Worm (Caenorhabditis elegans) whole organism, young adult: ENCODE measurements around the gene srw-41.

ENCODE experiments used
- D2030.7 ChIP-seq: fragments of 200-800 bp; sonication (Bioruptor generic); IDR thresholded peaks from 2 replicates; pipeline ENCODE4 v1.3.6; 2022; ENCODE audit warnings: missing genetic modification reagents, missing genetic modification characterization, missing compliant biosample characterization
- Y56A3A.18 ChIP-seq: fragments of 200-800 bp; sonication (Bioruptor generic); IDR thresholded peaks from 2 replicates; pipeline ENCODE4 v1.3.6; 2022; ENCODE audit warnings: missing genetic modification reagents, missing genetic modification characterization, missing compliant biosample characterization
- ama-1 ChIP-seq, 3 experiments: fragments of 150-350 bp in 1 of 3; sonication (generic microtip) in 2 of 3; optimal IDR thresholded peaks; 2 replicates each; lab custom pipeline; 2014 to 2018; ENCODE audit warnings: missing biosample characterization in 2 of 3, missing genetic modification characterization in 2 of 3, missing genetic modification reagents in 2 of 3
- cebp-1 ChIP-seq, 2 experiments: fragments of 200-800 bp in 1 of 2; sonication (Bioruptor generic) in 1 of 2; sonication (generic microtip) in 1 of 2; IDR thresholded peaks in 1 of 2; optimal IDR thresholded peaks in 1 of 2; 2 replicates each; pipeline versions ENCODE4 v1.3.6 to Lab custom; 2017 to 2022; ENCODE audit warnings: missing compliant biosample characterization in 2 of 2, missing genetic modification characterization in 2 of 2, mild to moderate bottlenecking in 1 of 2, missing genetic modification reagents in 1 of 2, moderate library complexity in 1 of 2
- ets-4 ChIP-seq: fragments of 200-800 bp; sonication (Bioruptor generic); optimal IDR thresholded peaks from 2 replicates; lab custom pipeline; 2018; ENCODE audit warnings: mild to moderate bottlenecking, missing genetic modification characterization, missing compliant biosample characterization
- nfya-1 ChIP-seq: sonication (generic microtip); optimal IDR thresholded peaks from 2 replicates; lab custom pipeline; 2017; ENCODE audit warnings: antibody characterized with exemption, missing compliant biosample characterization, missing genetic modification characterization, borderline replicate concordance; ENCODE audit not compliant: insufficient read depth
- pha-4 ChIP-seq: fragments of 150-350 bp; sonication (generic microtip); optimal IDR thresholded peaks from 2 replicates; lab custom pipeline; 2014; ENCODE audit warnings: missing biosample characterization, missing genetic modification reagents, missing genetic modification characterization
- rec-8 ChIP-seq, 2 experiments: sonication (generic microtip); optimal IDR thresholded peaks; 2 replicates each; lab custom pipeline; 2016; ENCODE audit warnings: mild to moderate bottlenecking in 2 of 2, missing genetic modification characterization in 2 of 2, missing genetic modification reagents in 2 of 2, missing genotype in 2 of 2, missing biosample characterization in 1 of 2, missing compliant biosample characterization in 1 of 2, moderate library complexity in 1 of 2
- rpc-1 ChIP-seq, 2 experiments: fragments of 150-350 bp in 1 of 2; sonication (generic microtip) in 1 of 2; optimal IDR thresholded peaks; 2 replicates each; lab custom pipeline; 2014 to 2018; ENCODE audit warnings: missing biosample characterization in 1 of 2, missing genetic modification characterization in 1 of 2, missing genetic modification reagents in 1 of 2, missing genotype in 1 of 2
- unc-130 ChIP-seq: sonication (generic microtip); optimal IDR thresholded peaks from 2 replicates; lab custom pipeline; 2016; ENCODE audit warnings: missing genetic modification reagents, missing genetic modification characterization, missing compliant biosample characterization
- unc-62 ChIP-seq: fragments of 150-350 bp; optimal IDR thresholded peaks from 2 replicates; lab custom pipeline; 2014; ENCODE audit warnings: missing biosample characterization, missing genetic modification reagents, missing genetic modification characterization
- ztf-26 ChIP-seq: sonication (generic microtip); optimal IDR thresholded peaks from 2 replicates; lab custom pipeline; 2017; ENCODE audit warnings: missing genetic modification characterization, missing compliant biosample characterization

- no peak for TF ChIP-seq pha-4
- no peak for TF ChIP-seq rec-8 (tag; optimal IDR thresholded peaks at IDR 0.05; lab: Kevin White, UChicago)
- TF ChIP-seq ets-4 (GFP tag; lab: Kevin White, UChicago) = no peak
- no peak for TF ChIP-seq Y56A3A.18 (GFP tag; lab: Robert Waterston, UW)
- TF ChIP-seq unc-130 = no peak
- TF ChIP-seq ztf-26 (tag; lab: Kevin White, UChicago) = no peak
- no peak for TF ChIP-seq rpc-1 (optimal IDR thresholded peaks at IDR 0.05; lab: Kevin White, UChicago)
- no peak for TF ChIP-seq rpc-1 (tag; optimal IDR thresholded peaks at IDR 0.05; lab: Kevin White, UChicago)
- TF ChIP-seq nfya-1 (tag; lab: Kevin White, UChicago) = no peak
- no peak for TF ChIP-seq unc-62 (GFP tag; lab: Kevin White, UChicago)
- no peak for TF ChIP-seq D2030.7
- TF ChIP-seq ama-1 (optimal IDR thresholded peaks at IDR 0.05; lab: Kevin White, UChicago) = no peak
- no peak for TF ChIP-seq ama-1 (GFP tag; optimal IDR thresholded peaks at IDR 0.05; lab: Kevin White, UChicago)
- no peak for TF ChIP-seq cebp-1 (GFP tag; IDR thresholded peaks at IDR 0.05; lab: Robert Waterston, UW)
- TF ChIP-seq cebp-1 (tag; optimal IDR thresholded peaks at IDR 0.05; lab: Kevin White, UChicago) = no peak
Measured at ce11 chrV:16742123-16742522, 44.8 kb downstream of the srw-41 start, which contains the start of gene T25E12.6.
